Worm (Caenorhabditis elegans): ENCODE results near the gene C12D5.9.

ce11 chrV:7728003-7728678, 38.4 kb upstream of the C12D5.9 start:
- TF ChIP-seq T22C8.4 (GFP tag; IDR thresholded peaks at IDR 0.05) (no peak; the same call in 1 of the 2 replicates), cog-1 (tag; optimal IDR thresholded peaks at IDR 0.05) (peak; percentile 48), klf-2 (GFP tag; conservative IDR thresholded peaks at IDR 0.05) (0 out of 2 replicates have a peak, but pooled peaks have one; percentile 36), ztf-23 (GFP tag; IDR thresholded peaks at IDR 0.05) (no peak)
